Worm (Caenorhabditis elegans): ENCODE results near the gene svh-1.

- TF ChIP-seq unc-62 (GFP tag; optimal IDR thresholded peaks at IDR 0.05) (no peak), snpc-1.1 (tag; optimal IDR thresholded peaks at IDR 0.05; ENCODE audit: insufficient read depth) (no peak), nhr-179 (tag; optimal IDR thresholded peaks at IDR 0.05) (no peak), unc-130 (GFP tag; optimal IDR thresholded peaks at IDR 0.05) (no peak), hrde-1 (tag; optimal IDR thresholded peaks at IDR 0.05; ENCODE audit: borderline replicate concordance) (no peak), B0261.1 (tag; optimal IDR thresholded peaks at IDR 0.05) (no peak)
Measured at ce11 chrIV:8244112-8244511, 37.7 kb downstream of the svh-1 start, which contains the start of gene T09A12.1.
